Worm (Caenorhabditis elegans) whole organism, L2 larva: ENCODE results near the gene F38B6.4.

Experiments
- ama-1 ChIP-seq: fragments of 150-350 bp; optimal IDR thresholded peaks from 2 replicates; lab custom pipeline; 2018; ENCODE audit warnings: inconsistent platforms
- elt-1 ChIP-seq: fragments of 150-350 bp; optimal IDR thresholded peaks from 2 replicates; lab custom pipeline; 2014; ENCODE audit warnings: missing biosample characterization, missing genetic modification characterization
- elt-3 ChIP-seq: sonication (generic microtip); optimal IDR thresholded peaks from 2 replicates; lab custom pipeline; 2017; ENCODE audit warnings: missing biosample characterization, missing genetic modification characterization
- lin-39 ChIP-seq: fragments of 150-350 bp; optimal IDR thresholded peaks from 2 replicates; lab custom pipeline; 2014; ENCODE audit warnings: missing biosample characterization, missing genetic modification reagents, missing genetic modification characterization
- mdl-1 ChIP-seq, 2 experiments: fragments of 150-350 bp in 1 of 2; sonication (generic microtip) in 1 of 2; optimal IDR thresholded peaks; 2 replicates each; lab custom pipeline; 2017; ENCODE audit warnings: missing biosample characterization in 2 of 2, missing genetic modification characterization in 2 of 2
- nhr-6 ChIP-seq: fragments of 150-350 bp; optimal IDR thresholded peaks from 2 replicates; lab custom pipeline; 2014; ENCODE audit warnings: missing biosample characterization, missing genetic modification characterization
- nhr-77 ChIP-seq: fragments of 150-350 bp; optimal IDR thresholded peaks from 2 replicates; lab custom pipeline; 2014; ENCODE audit warnings: missing biosample characterization, missing genetic modification characterization

DNA sequence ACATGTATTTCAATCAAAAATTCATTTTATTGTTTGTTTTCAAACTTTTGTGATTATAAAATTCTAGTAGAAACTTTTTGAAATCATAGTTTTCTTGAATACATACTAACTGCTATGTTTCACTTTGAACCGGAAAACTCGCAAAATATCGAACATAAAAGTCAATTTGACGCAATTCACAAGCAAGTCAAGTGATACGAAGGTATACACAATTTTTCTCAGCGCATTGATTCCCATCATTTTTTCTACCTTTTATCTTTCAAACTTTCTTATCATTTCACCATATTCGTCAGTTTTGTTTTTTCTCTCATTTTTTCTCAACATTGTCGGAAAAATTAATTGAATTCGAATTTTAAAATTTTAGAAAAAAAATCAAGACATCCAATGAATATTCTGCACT, 19.5 kb upstream of the F38B6.4 start, which contains the start of gene nhr-173:
- TF ChIP-seq lin-39 (tag; lab: Kevin White, UChicago): no peak
- TF ChIP-seq nhr-77 (tag; lab: Kevin White, UChicago): no peak
- TF ChIP-seq ama-1: no peak
- no peak for TF ChIP-seq mdl-1 (tag; optimal IDR thresholded peaks at IDR 0.05; lab: Kevin White, UChicago)
- no peak for TF ChIP-seq elt-3 (tag; lab: Kevin White, UChicago)
- TF ChIP-seq nhr-6 (tag; lab: Kevin White, UChicago): no peak
- no peak for TF ChIP-seq elt-1
